Worm (Caenorhabditis elegans): ENCODE results near the gene slc-5A12.
A peak's percentile ranks its signal among the peaks of the same experiment; 100 is the strongest.

Gene slc-5A12

DNA sequence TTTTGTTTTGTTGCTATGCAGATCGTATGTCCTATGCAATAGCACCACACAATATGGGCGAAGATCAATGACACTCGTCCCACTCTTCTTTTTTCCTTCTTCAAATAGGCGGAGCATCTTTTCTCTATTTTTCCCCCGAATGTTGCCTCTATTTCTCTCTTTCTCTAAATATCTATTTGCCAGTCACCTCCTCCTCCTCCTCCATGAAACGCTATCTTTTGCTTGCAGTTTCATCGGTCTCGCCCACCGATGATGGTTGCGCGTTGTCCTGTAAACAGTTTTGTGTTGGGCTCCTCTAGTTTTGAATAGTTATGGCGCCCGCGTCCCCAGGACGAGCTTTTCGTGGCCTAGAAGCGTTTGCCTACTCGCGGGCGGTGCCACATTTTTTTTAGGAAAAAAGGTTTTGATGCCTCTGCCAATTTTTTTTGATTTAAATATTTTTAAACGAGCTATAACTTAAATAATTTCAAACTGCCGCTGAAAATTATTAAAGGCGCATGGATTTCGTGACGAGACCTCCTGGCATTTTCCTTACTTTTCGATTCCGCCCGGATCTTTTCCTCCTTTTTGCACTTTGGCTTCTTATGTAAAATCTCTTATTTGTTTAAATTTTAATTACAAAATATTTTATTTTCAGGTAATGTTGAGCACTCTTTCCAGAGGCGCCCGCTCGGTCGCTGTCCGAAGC, 15.5 kb downstream of the slc-5A12 start, which contains the start of gene gdh-1 (continued):
- TF ChIP-seq nhr-85 (tag) (peak; percentile 81), unc-62 (GFP tag; optimal IDR thresholded peaks at IDR 0.05) (no peak), dpl-1 (GFP tag; optimal IDR thresholded peaks at IDR 0.05) (peak in 2 of 3 experiments; percentile 21 to 44), nhr-20 (tag; optimal IDR thresholded peaks at IDR 0.05) (peak; percentile 73), unc-30 (tag; optimal IDR thresholded peaks at IDR 0.05) (no peak), ceh-82 (tag; optimal IDR thresholded peaks at IDR 0.05) (peak in 1 of 3 experiments; percentile 37), C04F5.9 (tag; optimal IDR thresholded peaks at IDR 0.05) (no peak), lin-13 (GFP tag; optimal IDR thresholded peaks at IDR 0.05) (no peak), lin-35 (GFP tag; optimal IDR thresholded peaks at IDR 0.05) (peak; percentile 9 to 33), Y116A8C.19 (tag; optimal IDR thresholded peaks at IDR 0.05; ENCODE audit: borderline replicate concordance) (no peak), vab-15 (tag; optimal IDR thresholded peaks at IDR 0.05) (no peak), mab-9 (GFP tag; IDR thresholded peaks at IDR 0.05) (no peak), lir-3 (tag; optimal IDR thresholded peaks at IDR 0.05; ENCODE audit: poor library complexity) (no peak)

DNA sequence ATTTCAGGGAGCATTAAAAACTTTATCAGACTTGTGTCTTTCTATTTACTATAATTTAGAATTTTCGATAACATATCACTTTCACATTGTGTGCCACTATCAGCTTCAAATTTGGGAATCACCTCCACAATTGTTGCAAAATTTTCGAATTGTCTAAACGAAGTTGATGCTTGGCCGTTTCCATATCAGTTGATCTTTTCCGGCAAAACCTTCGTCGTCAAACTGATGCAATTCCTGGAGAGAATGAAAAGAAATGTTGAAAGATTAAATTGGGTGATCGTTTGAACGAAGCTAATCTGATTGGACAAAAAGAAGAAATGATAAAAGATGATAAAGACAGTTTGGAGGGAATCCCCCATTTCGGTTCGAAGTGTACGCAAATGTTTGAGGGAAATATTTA, 18.4 kb downstream of the slc-5A12 start:
- TF ChIP-seq ama-1 (optimal IDR thresholded peaks at IDR 0.05) (peak; percentile 80), hpl-2 (GFP tag; optimal IDR thresholded peaks at IDR 0.05) (peak; percentile 43), lin-14 (GFP tag; optimal IDR thresholded peaks at IDR 0.05) (peak; percentile 34), nhr-85 (tag) (no peak), C16A3.4 (tag; optimal IDR thresholded peaks at IDR 0.05) (no peak), nhr-19 (GFP tag; conservative IDR thresholded peaks at IDR 0.05) (peak; percentile 30; the same call in 1 of the 2 replicates), lin-35 (GFP tag; optimal IDR thresholded peaks at IDR 0.05) (peak in 1 of 2 experiments; percentile 50), ztf-4 (tag; optimal IDR thresholded peaks at IDR 0.05) (peak; percentile 74), lsy-2 (tag; optimal IDR thresholded peaks at IDR 0.05) (peak; percentile 21 to 29), elt-2 (tag; optimal IDR thresholded peaks at IDR 0.05) (peak; percentile 99), aly-2 (tag; optimal IDR thresholded peaks at IDR 0.05) (peak; percentile 93), hlh-17 (GFP tag; optimal IDR thresholded peaks at IDR 0.05; ENCODE audit: borderline replicate concordance) (no peak), pax-3 (tag; optimal IDR thresholded peaks at IDR 0.05) (peak; percentile 37), efl-1 (optimal IDR thresholded peaks at IDR 0.05) (peak in 1 of 2 experiments; percentile 15), efl-1 (GFP tag; optimal IDR thresholded peaks at IDR 0.05 in 1 of 2) (no peak), nhr-77 (tag; optimal IDR thresholded peaks at IDR 0.05) (no peak), nhr-47 (tag; optimal IDR thresholded peaks at IDR 0.05) (peak; percentile 14), ztf-11 (tag; optimal IDR thresholded peaks at IDR 0.05) (no peak), swsn-7 (tag; optimal IDR thresholded peaks at IDR 0.05) (peak; percentile 13), ceh-90 (tag; optimal IDR thresholded peaks at IDR 0.05) (no peak), tbx-2 (tag; optimal IDR thresholded peaks at IDR 0.05) (peak; percentile 7), aha-1 (tag; optimal IDR thresholded peaks at IDR 0.05) (no peak), unc-98 (GFP tag; IDR thresholded peaks at IDR 0.05) (no peak), snu-23 (GFP tag; optimal IDR thresholded peaks at IDR 0.05) (peak; percentile 50), mef-2 (tag; optimal IDR thresholded peaks at IDR 0.05) (no peak), blmp-1 (tag; optimal IDR thresholded peaks at IDR 0.05) (peak; percentile 67), fkh-8 (tag; optimal IDR thresholded peaks at IDR 0.05) (no peak), sox-4 (tag; optimal IDR thresholded peaks at IDR 0.05) (no peak), nhr-90 (tag; optimal IDR thresholded peaks at IDR 0.05; ENCODE audit: poor library complexity) (peak; percentile 55), skn-1 (tag; optimal IDR thresholded peaks at IDR 0.05) (no peak), dpl-1 (GFP tag; optimal IDR thresholded peaks at IDR 0.05) (no peak), nhr-71 (tag; optimal IDR thresholded peaks at IDR 0.05) (peak; percentile 74), elt-3 (tag; optimal IDR thresholded peaks at IDR 0.05) (peak in 5 of 6 experiments; percentile 15 to 73 (median 30)), grh-1 (GFP tag; IDR thresholded peaks at IDR 0.05) (0 out of 2 replicates have a peak, but pooled peaks have one; percentile 24), nhr-20 (tag; optimal IDR thresholded peaks at IDR 0.05) (peak; percentile 83), tlp-1 (tag; optimal IDR thresholded peaks at IDR 0.05) (peak; percentile 54), xbp-1 (tag; optimal IDR thresholded peaks at IDR 0.05) (peak; percentile 1), jun-1 (tag; optimal IDR thresholded peaks at IDR 0.05) (peak; percentile 32)

All from whole organism, L1 larva.